Worm (Caenorhabditis elegans): ENCODE data around the gene F48F7.3.
A peak's percentile ranks its signal among the peaks of the same experiment; 100 is the strongest.

Gene F48F7.3

ce11 chrX:13963203-13963602 is at the start of gene F48F7.3:
TSS of gene F48F7.3 (plus strand) at chrX:13963503.
- TF ChIP-seq dao-5 (tag; optimal IDR thresholded peaks at IDR 0.05) (no peak), W03F9.2 (tag; optimal IDR thresholded peaks at IDR 0.05) (no peak), him-1 (tag; optimal IDR thresholded peaks at IDR 0.05) (no peak)

ce11 chrX:13913641-13914040 is 49.7 kb upstream of the F48F7.3 start:
- TF ChIP-seq W03F9.2 (tag; optimal IDR thresholded peaks at IDR 0.05) = no peak
- no peak for TF ChIP-seq him-1 (tag; optimal IDR thresholded peaks at IDR 0.05)
- no peak for TF ChIP-seq dao-5 (tag; optimal IDR thresholded peaks at IDR 0.05)

ce11 chrX:13914289-13914688 is 49.0 kb upstream of the F48F7.3 start, which contains the start of gene Y26E6A.2:
TSS of gene Y26E6A.2 (minus strand) at chrX:13914389.
- TF ChIP-seq dao-5 (tag; optimal IDR thresholded peaks at IDR 0.05) (no peak), W03F9.2 (tag; optimal IDR thresholded peaks at IDR 0.05) (no peak), him-1 (tag; optimal IDR thresholded peaks at IDR 0.05) (no peak)

- peak; percentile 49 for TF ChIP-seq W03F9.2 (tag; optimal IDR thresholded peaks at IDR 0.05)
- no peak for TF ChIP-seq dao-5 (tag; optimal IDR thresholded peaks at IDR 0.05)
- no peak for TF ChIP-seq him-1 (tag; optimal IDR thresholded peaks at IDR 0.05)
Measured at ce11 chrX:13917121-13917755, 46.1 kb upstream of the F48F7.3 start, which contains the start of gene ekl-5. TSS of gene ekl-5 (minus strand) at chrX:13917171.

ce11 chrX:13918143-13918542 is 45.2 kb upstream of the F48F7.3 start:
- TF ChIP-seq dao-5 (tag; optimal IDR thresholded peaks at IDR 0.05) (no peak), W03F9.2 (tag; optimal IDR thresholded peaks at IDR 0.05) (no peak), him-1 (tag; optimal IDR thresholded peaks at IDR 0.05) (no peak)

- TF ChIP-seq him-1 (tag; optimal IDR thresholded peaks at IDR 0.05) (no peak), W03F9.2 (tag; optimal IDR thresholded peaks at IDR 0.05) (no peak), dao-5 (tag; optimal IDR thresholded peaks at IDR 0.05) (no peak)
Measured at ce11 chrX:13920374-13920986, 42.8 kb upstream of the F48F7.3 start.

ce11 chrX:13926029-13926428 is 37.3 kb upstream of the F48F7.3 start, which contains the start of gene meg-2:
TSS of gene meg-2 (minus strand) at chrX:13926129.
- TF ChIP-seq dao-5 (tag; optimal IDR thresholded peaks at IDR 0.05) (no peak), him-1 (tag; optimal IDR thresholded peaks at IDR 0.05) (no peak), W03F9.2 (tag; optimal IDR thresholded peaks at IDR 0.05) (no peak)

ce11 chrX:13928532-13928931 is 34.8 kb upstream of the F48F7.3 start:
- TF ChIP-seq dao-5 (tag; optimal IDR thresholded peaks at IDR 0.05) (no peak), W03F9.2 (tag; optimal IDR thresholded peaks at IDR 0.05) (no peak), him-1 (tag; optimal IDR thresholded peaks at IDR 0.05) (no peak)

- TF ChIP-seq W03F9.2 (tag; optimal IDR thresholded peaks at IDR 0.05) (no peak), him-1 (tag; optimal IDR thresholded peaks at IDR 0.05) (no peak), dao-5 (tag; optimal IDR thresholded peaks at IDR 0.05) (no peak)
Measured at ce11 chrX:13929534-13929933, 33.8 kb upstream of the F48F7.3 start, which contains the start of gene meg-1. TSS of gene meg-1 (minus strand) at chrX:13929634.

ce11 chrX:13934574-13934973 is 28.7 kb upstream of the F48F7.3 start, which contains the start of gene elt-3:
TSS of gene elt-3 (plus strand) at chrX:13934874.
- TF ChIP-seq dao-5 (tag; optimal IDR thresholded peaks at IDR 0.05) (no peak), him-1 (tag; optimal IDR thresholded peaks at IDR 0.05) (no peak), W03F9.2 (tag; optimal IDR thresholded peaks at IDR 0.05) (no peak)

ce11 chrX:13936719-13937118 is 26.6 kb upstream of the F48F7.3 start:
- TF ChIP-seq dao-5 (tag; optimal IDR thresholded peaks at IDR 0.05) = no peak

ce11 chrX:13937350-13937749 is 26.0 kb upstream of the F48F7.3 start:
- no peak for TF ChIP-seq dao-5 (tag; optimal IDR thresholded peaks at IDR 0.05)
- no peak for TF ChIP-seq W03F9.2 (tag; optimal IDR thresholded peaks at IDR 0.05)
- TF ChIP-seq him-1 (tag; optimal IDR thresholded peaks at IDR 0.05) = no peak

- TF ChIP-seq dao-5 (tag; optimal IDR thresholded peaks at IDR 0.05) = no peak
- TF ChIP-seq W03F9.2 (tag; optimal IDR thresholded peaks at IDR 0.05) = no peak
Measured at ce11 chrX:13937910-13938309, 25.4 kb upstream of the F48F7.3 start.

ce11 chrX:13939388-13939787 is 23.9 kb upstream of the F48F7.3 start:
- TF ChIP-seq W03F9.2 (tag; optimal IDR thresholded peaks at IDR 0.05) = no peak
- TF ChIP-seq him-1 (tag; optimal IDR thresholded peaks at IDR 0.05) = no peak
- TF ChIP-seq dao-5 (tag; optimal IDR thresholded peaks at IDR 0.05) = no peak

ce11 chrX:13940287-13940686 is 23.0 kb upstream of the F48F7.3 start:
- no peak for TF ChIP-seq him-1 (tag; optimal IDR thresholded peaks at IDR 0.05)
- TF ChIP-seq W03F9.2 (tag; optimal IDR thresholded peaks at IDR 0.05) = no peak
- TF ChIP-seq dao-5 (tag; optimal IDR thresholded peaks at IDR 0.05) = no peak

Measured in whole organism, L4/young adult.